Worm (Caenorhabditis elegans) whole organism, early embryonic: ENCODE data around the gene lact-3.

Source experiments
- B0310.2 ChIP-seq: sonication (generic microtip); optimal IDR thresholded peaks from 2 replicates; lab custom pipeline; 2016; ENCODE audit warnings: mild to moderate bottlenecking, missing genetic modification characterization, missing compliant biosample characterization
- F13C5.2 ChIP-seq: sonication (generic microtip); optimal IDR thresholded peaks from 2 replicates; lab custom pipeline; 2017; ENCODE audit warnings: mild to moderate bottlenecking, missing genetic modification characterization, inconsistent platforms, missing compliant biosample characterization
- aly-1 ChIP-seq: sonication (generic microtip); optimal IDR thresholded peaks from 2 replicates; lab custom pipeline; 2016; ENCODE audit warnings: missing genetic modification characterization, missing compliant biosample characterization
- ama-1 ChIP-seq: fragments of 150-350 bp; optimal IDR thresholded peaks from 2 replicates; lab custom pipeline; 2014
- ceh-13 ChIP-seq: fragments of 200-800 bp; sonication (Bioruptor generic); optimal IDR thresholded peaks from 2 replicates; lab custom pipeline; 2018; ENCODE audit warnings: mild to moderate bottlenecking, missing genetic modification characterization, missing compliant biosample characterization
- ceh-36 ChIP-seq: sonication (generic microtip); optimal IDR thresholded peaks from 2 replicates; lab custom pipeline; 2016; ENCODE audit warnings: missing genetic modification characterization, inconsistent platforms, missing compliant biosample characterization
- ets-7 ChIP-seq: sonication (generic microtip); optimal IDR thresholded peaks from 2 replicates; lab custom pipeline; 2016; ENCODE audit warnings: missing genotype, missing genetic modification characterization, missing compliant biosample characterization
- flt-1 ChIP-seq: fragments of 200-800 bp; sonication (Bioruptor generic); IDR thresholded peaks from 2 replicates; pipeline ENCODE4 v1.3.6; 2022; ENCODE audit warnings: missing genetic modification characterization, missing compliant biosample characterization
- hmbx-1 ChIP-seq: sonication (generic microtip); optimal IDR thresholded peaks from 2 replicates; lab custom pipeline; 2016; ENCODE audit warnings: mild to moderate bottlenecking, missing genetic modification characterization, missing compliant biosample characterization
- hmg-4 ChIP-seq: fragments of 200-800 bp; sonication (Bioruptor generic); optimal IDR thresholded peaks from 2 replicates; lab custom pipeline; 2018; ENCODE audit warnings: mild to moderate bottlenecking, missing genetic modification characterization, missing compliant biosample characterization
- hnd-1 ChIP-seq: sonication (generic microtip); optimal IDR thresholded peaks from 2 replicates; lab custom pipeline; 2016; ENCODE audit warnings: missing genetic modification characterization, missing compliant biosample characterization
- pes-1 ChIP-seq: fragments of 200-800 bp; sonication (Bioruptor generic); IDR thresholded peaks from 2 replicates; pipeline ENCODE4 v1.3.6; 2022; ENCODE audit warnings: missing genetic modification reagents, missing genetic modification characterization, missing compliant biosample characterization
- scrt-1 ChIP-seq: fragments of 200-800 bp; sonication (Bioruptor generic); IDR thresholded peaks from 2 replicates; pipeline ENCODE4 v1.3.6; 2022; ENCODE audit warnings: missing genetic modification characterization, missing compliant biosample characterization
- sea-1 ChIP-seq: fragments of 200-800 bp; sonication (Bioruptor generic); conservative IDR thresholded peaks from 2 replicates; pipeline ENCODE4 v1.3.6; 2022; ENCODE audit warnings: missing genetic modification characterization, missing compliant biosample characterization
- tbx-11 ChIP-seq: fragments of 200-800 bp; sonication (Bioruptor generic); IDR thresholded peaks from 2 replicates; pipeline ENCODE4 v1.3.6; 2022; ENCODE audit warnings: missing genetic modification characterization, missing compliant biosample characterization
- tbx-37 ChIP-seq: fragments of 200-800 bp; sonication (Bioruptor generic); conservative IDR thresholded peaks from 2 replicates; pipeline ENCODE4 v1.3.6; 2022; ENCODE audit warnings: missing genetic modification reagents, missing genetic modification characterization, missing compliant biosample characterization
- tra-4 ChIP-seq: sonication (generic microtip); optimal IDR thresholded peaks from 2 replicates; lab custom pipeline; 2017; ENCODE audit warnings: missing genetic modification characterization, missing compliant biosample characterization

lact-3 gene

DNA sequence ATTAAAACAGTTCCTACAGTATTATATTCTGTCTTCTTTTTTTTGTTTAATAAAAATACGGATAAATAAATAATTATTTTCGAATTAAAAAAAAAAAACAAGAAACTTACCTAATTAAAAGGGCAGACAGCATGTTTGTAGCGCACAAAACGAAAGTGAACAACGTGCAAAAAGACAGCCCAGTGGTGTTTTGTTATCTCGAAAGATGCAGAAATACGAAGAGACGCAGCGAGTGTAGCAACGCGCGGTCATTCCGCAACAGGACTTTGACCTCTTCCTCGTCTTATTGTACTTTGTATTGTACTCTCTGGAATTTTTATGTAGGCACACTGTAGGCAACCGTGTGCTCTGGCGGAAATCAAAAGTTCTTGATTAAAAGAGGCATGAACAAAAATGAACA is 36.2 kb upstream of the lact-3 start, which contains the start of gene gbh-1:
TSS of gene gbh-1 (minus strand) at position 149 of the 400 bp plus-strand sequence.
- TF ChIP-seq pes-1 (GFP tag; lab: Robert Waterston, UW) (no peak), aly-1 (no peak), hmg-4 (GFP tag; lab: Kevin White, UChicago) (no peak), hmbx-1 (no peak)

DNA sequence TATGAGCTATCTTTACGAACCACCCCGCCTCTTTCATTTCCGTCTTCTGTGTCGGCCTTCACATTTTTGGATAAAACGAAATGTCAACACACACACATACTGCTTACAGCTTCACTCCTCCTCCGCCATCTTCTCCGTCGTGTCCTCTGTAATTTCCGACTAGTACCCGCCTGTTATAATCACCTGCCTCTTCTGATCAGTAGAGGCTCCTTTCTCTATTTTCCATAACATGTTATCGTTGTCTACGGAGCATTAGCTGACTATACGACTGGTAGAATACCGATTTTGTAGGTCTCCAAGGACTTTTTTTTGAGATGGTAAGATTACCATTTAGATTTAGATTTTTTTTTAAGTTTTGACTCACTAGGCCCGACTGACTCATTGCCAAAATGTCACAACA is 27.5 kb upstream of the lact-3 start:
- TF ChIP-seq hmbx-1 (no peak), pes-1 (GFP tag; lab: Robert Waterston, UW) (no peak), tbx-11 (GFP tag; lab: Robert Waterston, UW) (no peak), ets-7 (tag; lab: Kevin White, UChicago) (no peak), B0310.2 (tag; lab: Kevin White, UChicago) (no peak), tra-4 (tag; lab: Kevin White, UChicago) (no peak), aly-1 (no peak), hmg-4 (GFP tag; lab: Kevin White, UChicago) (no peak), ama-1 (no peak), ceh-13 (GFP tag; lab: Kevin White, UChicago) (no peak), sea-1 (no peak), scrt-1 (GFP tag; lab: Robert Waterston, UW) (no peak), ceh-36 (tag; lab: Kevin White, UChicago) (no peak), tbx-37 (GFP tag; lab: Robert Waterston, UW) (no peak), hnd-1 (no peak), F13C5.2 (tag; lab: Kevin White, UChicago) (no peak), flt-1 (GFP tag; lab: Robert Waterston, UW) (no peak)

DNA sequence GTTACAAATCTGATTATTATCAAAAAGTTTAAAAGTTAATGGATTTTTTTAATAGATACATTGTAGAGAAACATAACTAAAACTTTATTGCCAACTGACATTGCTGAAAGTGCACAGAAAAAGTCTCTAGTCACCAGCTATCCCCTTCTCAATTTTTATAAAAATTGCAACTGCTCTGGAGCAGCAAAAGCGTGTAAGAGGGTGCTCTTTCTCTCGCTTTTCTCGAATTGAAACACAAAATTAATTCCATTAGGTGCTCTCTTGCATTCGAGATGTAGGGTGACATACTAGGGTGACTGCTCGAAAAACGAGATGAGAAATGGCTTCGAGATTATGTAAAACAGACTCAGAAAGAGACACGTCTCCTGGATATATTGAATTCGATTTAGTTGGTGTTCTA is 23.1 kb upstream of the lact-3 start:
- no peak for TF ChIP-seq scrt-1 (GFP tag; lab: Robert Waterston, UW)

DNA sequence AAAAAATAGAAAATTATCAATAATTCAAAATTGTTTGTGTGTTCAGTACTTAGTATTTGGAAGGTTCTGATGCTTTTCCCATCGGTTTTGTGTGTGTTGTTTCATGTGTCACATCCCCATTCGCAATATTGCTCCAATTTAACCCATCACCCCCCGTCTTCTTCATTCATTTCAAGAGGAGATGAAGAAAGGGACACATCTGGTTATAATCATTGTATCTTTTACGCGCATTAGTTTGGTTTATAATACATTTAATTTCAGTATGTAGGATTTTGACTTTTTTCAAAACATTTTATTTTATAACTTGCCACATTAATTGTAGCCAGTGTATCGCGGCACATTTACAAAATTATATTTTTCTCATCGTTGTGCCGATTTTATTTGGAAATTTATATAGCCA is 22.6 kb upstream of the lact-3 start:
- TF ChIP-seq aly-1 = no peak
- no peak for TF ChIP-seq ama-1
- TF ChIP-seq hmbx-1 = no peak

DNA sequence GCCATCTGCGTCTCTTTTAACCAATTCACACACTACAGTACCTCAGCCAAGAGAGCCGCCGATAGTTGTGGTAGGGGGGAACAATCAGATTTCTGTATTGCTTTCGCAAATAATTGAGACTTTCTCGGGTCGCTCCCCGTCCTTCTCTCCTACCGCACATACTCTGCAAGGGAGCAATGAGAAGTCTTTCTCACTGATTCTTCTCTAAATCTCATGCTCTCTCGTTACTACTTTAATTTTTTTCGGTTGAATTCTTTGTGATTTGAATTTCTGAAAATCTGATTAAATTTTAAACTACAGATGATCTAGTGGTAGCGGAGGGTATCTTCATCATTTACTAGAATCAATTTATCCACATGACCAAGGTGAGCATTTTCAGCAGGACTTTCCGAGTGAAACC is 17.8 kb upstream of the lact-3 start, which contains the start of gene ptb-1:
TSS of gene ptb-1 (plus strand) at position 301 of the 400 bp plus-strand sequence.
- TF ChIP-seq sea-1 = no peak
- no peak for TF ChIP-seq flt-1 (GFP tag; lab: Robert Waterston, UW)
- no peak for TF ChIP-seq tra-4 (tag; lab: Kevin White, UChicago)
- no peak for TF ChIP-seq aly-1
- no peak for TF ChIP-seq ama-1
- TF ChIP-seq tbx-11 (GFP tag; lab: Robert Waterston, UW) = no peak
- no peak for TF ChIP-seq ets-7 (tag; lab: Kevin White, UChicago)
- no peak for TF ChIP-seq scrt-1 (GFP tag; lab: Robert Waterston, UW)
- no peak for TF ChIP-seq B0310.2 (tag; lab: Kevin White, UChicago)
- no peak for TF ChIP-seq F13C5.2 (tag; lab: Kevin White, UChicago)
- no peak for TF ChIP-seq ceh-36 (tag; lab: Kevin White, UChicago)

DNA sequence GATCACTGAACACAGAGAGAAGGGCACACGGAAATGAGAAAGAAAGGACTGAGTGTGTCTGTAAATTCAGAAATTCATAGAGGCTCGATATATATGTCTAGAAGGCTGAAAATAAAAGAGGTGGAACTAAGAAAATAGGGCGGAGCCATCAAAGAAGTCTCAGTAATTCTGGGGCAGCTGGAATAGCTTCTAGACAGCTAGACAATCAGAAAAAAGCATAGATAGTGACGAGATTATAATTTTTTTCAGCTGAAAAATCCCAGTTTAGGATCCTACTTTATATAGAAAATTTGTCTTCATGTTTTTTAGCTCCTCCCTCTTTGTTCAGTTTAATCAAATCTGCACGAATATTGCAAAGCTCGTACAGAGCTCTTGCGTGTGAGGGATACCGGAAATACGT is 7.5 kb upstream of the lact-3 start, which contains the start of gene D2089.3:
TSS of gene D2089.3 (minus strand) at position 101 of the 400 bp plus-strand sequence.
- TF ChIP-seq tra-4 (tag; lab: Kevin White, UChicago) (no peak), B0310.2 (tag; lab: Kevin White, UChicago) (no peak), ceh-13 (GFP tag; lab: Kevin White, UChicago) (no peak), aly-1 (no peak), F13C5.2 (tag; lab: Kevin White, UChicago) (no peak), flt-1 (GFP tag; lab: Robert Waterston, UW) (no peak), ceh-36 (tag; lab: Kevin White, UChicago) (no peak), ets-7 (tag; lab: Kevin White, UChicago) (no peak)

DNA sequence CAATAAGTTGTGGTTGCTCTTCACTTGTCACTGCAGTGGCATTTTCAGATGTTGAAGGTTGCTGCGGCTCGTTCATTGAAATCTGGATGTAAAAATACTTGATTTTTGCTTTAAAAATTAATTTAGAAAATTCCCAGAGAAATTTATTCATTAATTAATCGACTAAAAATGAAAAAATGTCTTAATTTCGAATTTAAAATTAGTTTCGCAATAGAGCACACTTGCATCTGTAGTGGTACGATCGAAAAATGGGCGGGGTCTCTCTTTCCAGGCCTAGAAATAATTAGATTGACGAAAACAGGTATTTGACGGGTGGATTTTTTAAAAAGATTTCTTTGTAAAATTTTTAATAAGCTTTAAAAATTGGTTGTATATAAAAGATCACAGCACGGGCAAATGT is 5.2 kb upstream of the lact-3 start, which contains the start of gene D2089.8:
TSS of gene D2089.8 (minus strand) at position 84 of the 400 bp plus-strand sequence.
- TF ChIP-seq hnd-1 (no peak), hmbx-1 (no peak), hmg-4 (GFP tag; lab: Kevin White, UChicago) (no peak), pes-1 (GFP tag; lab: Robert Waterston, UW) (no peak), ceh-36 (tag; lab: Kevin White, UChicago) (no peak), tbx-37 (GFP tag; lab: Robert Waterston, UW) (no peak), tbx-11 (GFP tag; lab: Robert Waterston, UW) (no peak), sea-1 (no peak), tra-4 (tag; lab: Kevin White, UChicago) (no peak), B0310.2 (tag; lab: Kevin White, UChicago) (no peak), F13C5.2 (tag; lab: Kevin White, UChicago) (no peak), scrt-1 (GFP tag; lab: Robert Waterston, UW) (no peak), ets-7 (tag; lab: Kevin White, UChicago) (no peak), flt-1 (GFP tag; lab: Robert Waterston, UW) (no peak), aly-1 (no peak), ama-1 (no peak), ceh-13 (GFP tag; lab: Kevin White, UChicago) (no peak)

DNA sequence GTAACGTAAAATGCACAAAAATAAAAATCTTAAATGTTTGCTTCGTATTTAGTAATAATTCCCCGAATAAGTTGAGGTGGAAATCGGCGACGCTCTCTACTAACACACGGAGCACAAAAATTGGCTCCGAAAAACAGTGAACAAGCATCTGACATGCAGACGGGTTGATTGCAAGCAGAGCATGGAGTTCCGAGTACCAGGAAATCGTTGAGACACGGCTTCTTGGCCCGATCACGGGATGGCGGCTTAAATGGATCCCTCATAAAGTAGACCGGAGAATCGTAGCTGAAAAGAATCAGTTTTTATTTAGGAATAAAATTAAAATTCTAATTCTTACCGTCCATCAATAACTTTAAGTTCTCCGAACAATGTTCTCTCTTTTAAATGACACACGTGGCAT is 4.8 kb upstream of the lact-3 start:
- TF ChIP-seq ama-1 (peak; percentile 61), hnd-1 (no peak)
